Worm (Caenorhabditis elegans) whole organism, early embryonic: ENCODE data around the gene eif-2A.

ENCODE experiments used
- B0310.2 ChIP-seq: sonication (generic microtip); optimal IDR thresholded peaks from 2 replicates; lab custom pipeline; 2016; ENCODE audit warnings: mild to moderate bottlenecking, missing genetic modification characterization, missing compliant biosample characterization
- F13C5.2 ChIP-seq: sonication (generic microtip); optimal IDR thresholded peaks from 2 replicates; lab custom pipeline; 2017; ENCODE audit warnings: mild to moderate bottlenecking, missing genetic modification characterization, inconsistent platforms, missing compliant biosample characterization
- aly-1 ChIP-seq: sonication (generic microtip); optimal IDR thresholded peaks from 2 replicates; lab custom pipeline; 2016; ENCODE audit warnings: missing genetic modification characterization, missing compliant biosample characterization
- ama-1 ChIP-seq: fragments of 150-350 bp; optimal IDR thresholded peaks from 2 replicates; lab custom pipeline; 2014
- ceh-13 ChIP-seq: fragments of 200-800 bp; sonication (Bioruptor generic); optimal IDR thresholded peaks from 2 replicates; lab custom pipeline; 2018; ENCODE audit warnings: mild to moderate bottlenecking, missing genetic modification characterization, missing compliant biosample characterization
- ceh-36 ChIP-seq: sonication (generic microtip); optimal IDR thresholded peaks from 2 replicates; lab custom pipeline; 2016; ENCODE audit warnings: missing genetic modification characterization, inconsistent platforms, missing compliant biosample characterization
- flt-1 ChIP-seq: fragments of 200-800 bp; sonication (Bioruptor generic); IDR thresholded peaks from 2 replicates; pipeline ENCODE4 v1.3.6; 2022; ENCODE audit warnings: missing genetic modification characterization, missing compliant biosample characterization
- hmbx-1 ChIP-seq: sonication (generic microtip); optimal IDR thresholded peaks from 2 replicates; lab custom pipeline; 2016; ENCODE audit warnings: mild to moderate bottlenecking, missing genetic modification characterization, missing compliant biosample characterization
- hmg-4 ChIP-seq: fragments of 200-800 bp; sonication (Bioruptor generic); optimal IDR thresholded peaks from 2 replicates; lab custom pipeline; 2018; ENCODE audit warnings: mild to moderate bottlenecking, missing genetic modification characterization, missing compliant biosample characterization
- hnd-1 ChIP-seq: sonication (generic microtip); optimal IDR thresholded peaks from 2 replicates; lab custom pipeline; 2016; ENCODE audit warnings: missing genetic modification characterization, missing compliant biosample characterization
- pes-1 ChIP-seq: fragments of 200-800 bp; sonication (Bioruptor generic); IDR thresholded peaks from 2 replicates; pipeline ENCODE4 v1.3.6; 2022; ENCODE audit warnings: missing genetic modification reagents, missing genetic modification characterization, missing compliant biosample characterization
- sea-1 ChIP-seq: fragments of 200-800 bp; sonication (Bioruptor generic); conservative IDR thresholded peaks from 2 replicates; pipeline ENCODE4 v1.3.6; 2022; ENCODE audit warnings: missing genetic modification characterization, missing compliant biosample characterization
- tbx-11 ChIP-seq: fragments of 200-800 bp; sonication (Bioruptor generic); IDR thresholded peaks from 2 replicates; pipeline ENCODE4 v1.3.6; 2022; ENCODE audit warnings: missing genetic modification characterization, missing compliant biosample characterization
- tra-4 ChIP-seq: sonication (generic microtip); optimal IDR thresholded peaks from 2 replicates; lab custom pipeline; 2017; ENCODE audit warnings: missing genetic modification characterization, missing compliant biosample characterization

DNA sequence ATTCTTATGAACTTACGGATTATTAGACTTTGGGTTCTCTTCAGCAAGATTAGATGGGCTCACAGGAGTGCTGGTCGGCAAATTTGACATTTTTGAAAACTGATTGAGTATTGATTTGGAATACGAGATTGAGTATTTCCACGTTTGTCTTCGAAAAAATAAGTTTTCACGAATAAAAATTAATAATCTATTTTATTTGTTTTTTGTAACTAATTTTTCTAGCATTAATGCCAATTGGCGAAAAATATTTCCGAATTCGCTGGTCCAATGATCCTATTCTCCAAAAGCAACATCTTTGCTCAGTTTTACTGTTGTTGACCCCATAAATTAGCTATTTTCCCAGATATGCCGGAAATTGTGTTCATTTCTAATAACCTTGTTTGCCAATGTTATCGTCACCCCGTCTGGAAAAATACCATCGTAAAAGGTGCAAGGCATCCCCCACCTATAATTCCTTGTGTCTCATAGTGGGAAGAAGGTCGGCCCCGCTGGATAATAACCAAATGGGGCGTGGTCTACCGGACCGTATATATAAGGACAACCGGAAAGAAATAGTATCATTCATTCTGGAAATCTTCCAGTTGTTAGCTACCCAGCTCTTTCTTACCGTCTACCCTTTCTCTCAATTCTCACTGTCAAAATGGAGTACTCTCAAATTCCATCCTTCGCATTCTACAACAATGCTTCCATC lies 47.8 kb downstream of the eif-2A start, which contains the start of the genes ZK673.6 and sdz-37:
- TF ChIP-seq pes-1 (GFP tag; lab: Robert Waterston, UW) (no peak), flt-1 (GFP tag; lab: Robert Waterston, UW) (no peak), ama-1 (lab: Kevin White, UChicago) (no peak), hnd-1 (no peak), B0310.2 (no peak), sea-1 (no peak), tbx-11 (no peak), hmbx-1 (no peak), hmg-4 (GFP tag; lab: Kevin White, UChicago) (no peak), ceh-36 (no peak), ceh-13 (GFP tag; lab: Kevin White, UChicago) (no peak), F13C5.2 (tag; lab: Kevin White, UChicago) (no peak), tra-4 (tag; lab: Kevin White, UChicago) (no peak), aly-1 (no peak)
